Fruit fly (Drosophila melanogaster) whole organism, adult: ENCODE data around the gene RluA-1.

Source experiments
- CG7101 ChIP-seq: fragments of 200-800 bp; sonication (Bioruptor generic); optimal IDR thresholded peaks from 2 replicates; lab custom pipeline; 2018; ENCODE audit warnings: missing biosample characterization, mild to moderate bottlenecking, missing genetic modification characterization, moderate library complexity
- cic ChIP-seq: fragments of 200-800 bp; sonication (Bioruptor generic); optimal IDR thresholded peaks from 2 replicates; lab custom pipeline; 2017; ENCODE audit warnings: missing biosample characterization, mild to moderate bottlenecking, missing genetic modification characterization, moderate library complexity
- ovo ChIP-seq: fragments of 200-800 bp; sonication (Bioruptor generic); optimal IDR thresholded peaks from 2 replicates; lab custom pipeline; 2016; ENCODE audit warnings: missing biosample characterization, missing genetic modification characterization
- pad ChIP-seq: fragments of 200-800 bp; sonication (Bioruptor generic); optimal IDR thresholded peaks from 3 replicates; lab custom pipeline; 2017; ENCODE audit warnings: missing biosample characterization, missing genetic modification characterization, mild to moderate bottlenecking, moderate library complexity, missing genetic modification reagents
- tj ChIP-seq: fragments of 200-800 bp; sonication (Bioruptor generic); optimal IDR thresholded peaks from 3 replicates; lab custom pipeline; 2017; ENCODE audit warnings: missing biosample characterization, mild to moderate bottlenecking, missing genetic modification characterization, moderate library complexity

DNA sequence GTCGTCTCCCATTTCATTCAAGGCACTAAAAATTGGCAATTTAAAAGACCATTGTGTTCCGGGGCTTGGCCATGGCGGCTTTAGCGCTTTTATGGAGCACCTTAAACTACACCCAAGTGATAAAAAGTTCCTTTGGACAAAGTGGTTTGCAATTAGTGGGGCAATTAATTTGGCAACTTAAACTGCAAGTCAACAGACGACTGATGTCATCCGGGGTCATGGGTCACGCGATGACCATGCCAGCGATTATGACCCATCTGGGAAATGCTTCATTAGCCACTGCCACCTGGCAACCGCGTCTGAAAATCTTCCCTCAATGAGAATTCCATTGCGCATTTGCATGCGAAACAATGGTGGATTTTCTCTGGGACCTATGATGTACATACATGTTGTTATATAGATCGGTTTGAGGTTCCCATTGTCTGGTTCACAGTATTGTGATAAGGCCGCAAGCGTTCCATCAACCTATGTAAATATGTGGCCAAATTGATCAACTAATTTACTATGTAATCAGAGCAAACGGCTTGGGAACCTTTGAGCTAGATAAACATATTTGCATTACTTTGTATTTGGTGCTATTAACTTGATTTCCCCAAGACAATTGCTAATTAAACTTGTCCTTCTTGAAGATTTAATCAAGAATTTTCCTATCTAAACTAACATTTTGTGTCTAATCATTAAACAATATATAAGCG is 23.1 kb upstream of the RluA-1 start:
- no peak for TF ChIP-seq cic (GFP tag; lab: Kevin White, UChicago)
- no peak for TF ChIP-seq CG7101 (tag; lab: Kevin White, UChicago)
- TF ChIP-seq pad (GFP tag; lab: Kevin White, UChicago): no peak
- TF ChIP-seq ovo (GFP tag; lab: Kevin White, UChicago): no peak
- TF ChIP-seq tj (GFP tag; lab: Kevin White, UChicago): no peak
